Fruit fly (Drosophila melanogaster): ENCODE data around the gene eIF4E1.

Gene eIF4E1

dm6 chr3L:9438858-9439257, 36.6 kb upstream of the eIF4E1 start:
- TF ChIP-seq en (GFP tag; optimal IDR thresholded peaks at IDR 0.05) (no peak), Oli (tag; optimal IDR thresholded peaks at IDR 0.05) (no peak), CG18599 (GFP tag; optimal IDR thresholded peaks at IDR 0.05) (no peak), NFAT (GFP tag; IDR thresholded peaks at IDR 0.05) (no peak), CG3281 (GFP tag; optimal IDR thresholded peaks at IDR 0.05) (no peak), CG18262 (tag; optimal IDR thresholded peaks at IDR 0.05) (no peak), Lim3 (GFP tag; IDR thresholded peaks at IDR 0.05) (no peak), schlank (tag; optimal IDR thresholded peaks at IDR 0.05) (no peak), Ets65A (GFP tag) (peak; percentile 68), Med (GFP tag) (peak; percentile 63), Adf1 (GFP tag; IDR thresholded peaks at IDR 0.05) (no peak), CG4404 (GFP tag; IDR thresholded peaks at IDR 0.05) (no peak), CG2875 (GFP tag; optimal IDR thresholded peaks at IDR 0.05) (no peak), CG17328 (GFP tag; IDR thresholded peaks at IDR 0.05) (no peak), bsh (GFP tag; optimal IDR thresholded peaks at IDR 0.05) (no peak), Dek (tag; optimal IDR thresholded peaks at IDR 0.05) (no peak), slou (GFP tag; optimal IDR thresholded peaks at IDR 0.05) (no peak), usp (GFP tag; optimal IDR thresholded peaks at IDR 0.05) (no peak), CG16813 (GFP tag; IDR thresholded peaks at IDR 0.05; ENCODE audit: partially characterized antibody) (0 out of 3 replicates have a peak, but pooled peaks have one; percentile 36), CG9797 (GFP tag; optimal IDR thresholded peaks at IDR 0.05) (no peak), CG12071 (GFP tag; optimal IDR thresholded peaks at IDR 0.05) (no peak), Blimp-1 (GFP tag; optimal IDR thresholded peaks at IDR 0.05) (no peak), chinmo (GFP tag; IDR thresholded peaks at IDR 0.05; ENCODE audit: partially characterized antibody) (0 out of 4 replicates have a peak, but pooled peaks have one; percentile 29), CG10366 (GFP tag; IDR thresholded peaks at IDR 0.05) (no peak), hb (GFP tag; IDR thresholded peaks at IDR 0.05; ENCODE audit: partially characterized antibody) (0 out of 3 replicates have a peak, but pooled peaks have one; percentile 28), tgo (GFP tag; IDR thresholded peaks at IDR 0.05) (no peak), Nf-YC (tag; optimal IDR thresholded peaks at IDR 0.05) (no peak), vnd (GFP tag; IDR thresholded peaks at IDR 0.05; ENCODE audit: partially characterized antibody) (no peak), CG3838 (GFP tag; optimal IDR thresholded peaks at IDR 0.05) (no peak), az2 (GFP tag; optimal IDR thresholded peaks at IDR 0.05) (no peak), CG13296 (GFP tag; optimal IDR thresholded peaks at IDR 0.05) (no peak), ab (GFP tag; optimal IDR thresholded peaks at IDR 0.05) (no peak), CG6683 (GFP tag; optimal IDR thresholded peaks at IDR 0.05) (no peak), da (GFP tag; optimal IDR thresholded peaks at IDR 0.05) (no peak), sug (tag; optimal IDR thresholded peaks at IDR 0.05) (no peak)

dm6 chr3L:9435831-9436230, 33.6 kb upstream of the eIF4E1 start:
- TF ChIP-seq cwo (GFP tag; optimal IDR thresholded peaks at IDR 0.05) (peak; percentile 3), Hey (tag; optimal IDR thresholded peaks at IDR 0.05) (peak; percentile 57), CG10543 (GFP tag; optimal IDR thresholded peaks at IDR 0.05) (peak; percentile 17), CG31388 (GFP tag; optimal IDR thresholded peaks at IDR 0.05) (no peak), zfh1 (GFP tag; IDR thresholded peaks at IDR 0.05) (no peak), sr (GFP tag; IDR thresholded peaks at IDR 0.05) (0 out of 3 replicates have a peak, but pooled peaks have one; percentile 24), Nf-YB (GFP tag; optimal IDR thresholded peaks at IDR 0.05) (peak; percentile 54), Nf-YA (GFP tag; IDR thresholded peaks at IDR 0.05) (peak; percentile 14; the same call in 1 of the 2 replicates), Deaf1 (tag; optimal IDR thresholded peaks at IDR 0.05) (peak; percentile 85), exex (tag; optimal IDR thresholded peaks at IDR 0.05) (peak; percentile 85), Fer3 (tag; optimal IDR thresholded peaks at IDR 0.05) (no peak), sug (tag; optimal IDR thresholded peaks at IDR 0.05) (peak; percentile 55), HmgZ (tag; optimal IDR thresholded peaks at IDR 0.05) (peak; percentile 13), psq (GFP tag; optimal IDR thresholded peaks at IDR 0.05) (no peak), Dp (GFP tag; optimal IDR thresholded peaks at IDR 0.05) (no peak), chm (GFP tag; IDR thresholded peaks at IDR 0.05) (0 out of 2 replicates have a peak, but pooled peaks have one; percentile 19), GATAe (GFP tag; conservative IDR thresholded peaks at IDR 0.05) (peak; percentile 37; the same call in 1 of the 2 replicates), Nf-YC (tag; optimal IDR thresholded peaks at IDR 0.05) (peak; percentile 84), CG31365 (tag; optimal IDR thresholded peaks at IDR 0.05) (no peak)
